Fruit fly (Drosophila melanogaster) whole organism, embryonic: ENCODE data around the gene CG16957.

Experiments
- Atf-2 ChIP-seq: fragments of 200-800 bp; sonication (Bioruptor generic); optimal IDR thresholded peaks from 2 replicates; lab custom pipeline; 2016; ENCODE audit warnings: missing biosample characterization, missing genetic modification characterization
- Atf6 ChIP-seq: fragments of 200-800 bp; sonication (Bioruptor generic); IDR thresholded peaks from 2 replicates; pipeline ENCODE4 v1.3.6; 2022; ENCODE audit warnings: missing biosample characterization, missing genetic modification characterization
- B-H2 ChIP-seq: fragments of 200-800 bp; sonication (Bioruptor generic); optimal IDR thresholded peaks from 2 replicates; lab custom pipeline; 2018; ENCODE audit warnings: missing biosample characterization, mild to moderate bottlenecking, missing genetic modification characterization
- Bdp1 ChIP-seq: fragments of 200-800 bp; sonication (Bioruptor generic); optimal IDR thresholded peaks from 3 replicates; lab custom pipeline; 2016; ENCODE audit warnings: missing biosample characterization, missing genetic modification characterization
- CG10462 ChIP-seq: fragments of 200-800 bp; sonication (Bioruptor generic); optimal IDR thresholded peaks from 2 replicates; lab custom pipeline; 2016; ENCODE audit warnings: missing biosample characterization, missing genetic modification characterization
- CG12236 ChIP-seq: fragments of 200-800 bp; sonication (Bioruptor generic); optimal IDR thresholded peaks from 2 replicates; lab custom pipeline; 2016; ENCODE audit warnings: missing biosample characterization, missing genetic modification characterization
- CG12659 ChIP-seq: fragments of 200-800 bp; sonication (Bioruptor generic); optimal IDR thresholded peaks from 3 replicates; lab custom pipeline; 2017; ENCODE audit warnings: mild to moderate bottlenecking, missing biosample characterization, missing genetic modification reagents, missing genetic modification characterization
- CG13296 ChIP-seq: fragments of 200-800 bp; sonication (Bioruptor generic); optimal IDR thresholded peaks from 3 replicates; lab custom pipeline; 2018; ENCODE audit warnings: missing biosample characterization, mild to moderate bottlenecking, missing genetic modification characterization
- CG13894 ChIP-seq: fragments of 200-800 bp; sonication (Bioruptor generic); optimal IDR thresholded peaks from 3 replicates; lab custom pipeline; 2018; ENCODE audit warnings: missing biosample characterization, mild to moderate bottlenecking, missing genetic modification characterization, moderate library complexity
- CG15011 ChIP-seq: fragments of 200-800 bp; sonication (Bioruptor generic); optimal IDR thresholded peaks from 3 replicates; lab custom pipeline; 2018; ENCODE audit warnings: missing biosample characterization, mild to moderate bottlenecking, missing genetic modification characterization
- CG17568 ChIP-seq: fragments of 200-800 bp; sonication (Bioruptor generic); optimal IDR thresholded peaks from 2 replicates; lab custom pipeline; 2018; ENCODE audit warnings: missing biosample characterization, mild to moderate bottlenecking, missing genetic modification characterization, moderate library complexity
- CG17802 ChIP-seq: fragments of 200-800 bp; sonication (Bioruptor generic); optimal IDR thresholded peaks from 2 replicates; lab custom pipeline; 2018; ENCODE audit warnings: missing biosample characterization, mild to moderate bottlenecking, missing genetic modification characterization, moderate library complexity
- CG18599 ChIP-seq: fragments of 200-800 bp; sonication (Bioruptor generic); optimal IDR thresholded peaks from 3 replicates; lab custom pipeline; 2017; ENCODE audit warnings: missing biosample characterization, missing genetic modification characterization, mild to moderate bottlenecking, moderate library complexity, missing genetic modification reagents
- CG3281 ChIP-seq: fragments of 200-800 bp; sonication (Bioruptor generic); optimal IDR thresholded peaks from 3 replicates; lab custom pipeline; 2017; ENCODE audit warnings: missing biosample characterization, mild to moderate bottlenecking, missing genetic modification characterization
- CG34376 ChIP-seq: fragments of 200-800 bp; sonication (Bioruptor generic); optimal IDR thresholded peaks from 2 replicates; lab custom pipeline; 2018; ENCODE audit warnings: missing biosample characterization, mild to moderate bottlenecking, missing genetic modification characterization
- CG4424 ChIP-seq: fragments of 200-800 bp; sonication (Bioruptor generic); optimal IDR thresholded peaks from 3 replicates; lab custom pipeline; 2016; ENCODE audit warnings: missing biosample characterization, missing genetic modification characterization
- CG5245 ChIP-seq: fragments of 200-800 bp; sonication (Bioruptor generic); optimal IDR thresholded peaks from 3 replicates; lab custom pipeline; 2016; ENCODE audit warnings: missing biosample characterization, missing genetic modification characterization
- CG6683 ChIP-seq: fragments of 200-800 bp; sonication (Bioruptor generic); optimal IDR thresholded peaks from 2 replicates; lab custom pipeline; 2017; ENCODE audit warnings: missing biosample characterization, mild to moderate bottlenecking, missing genetic modification characterization, missing genetic modification reagents
- CG7372 ChIP-seq: fragments of 200-800 bp; sonication (Bioruptor generic); IDR thresholded peaks from 2 replicates; pipeline ENCODE4 v1.3.6; 2022; ENCODE audit warnings: missing biosample characterization, missing genetic modification characterization
- CG8359 ChIP-seq: fragments of 200-800 bp; sonication (Bioruptor generic); optimal IDR thresholded peaks from 2 replicates; lab custom pipeline; 2017; ENCODE audit warnings: missing biosample characterization, mild to moderate bottlenecking, missing genetic modification characterization, borderline replicate concordance
- CG8478 ChIP-seq: fragments of >200 bp; optimal IDR thresholded peaks from 2 replicates; lab custom pipeline; 2018
- CG9215 ChIP-seq: fragments of 200-800 bp; sonication (Bioruptor generic); IDR thresholded peaks from 2 replicates; pipeline ENCODE4 v1.3.6; 2022; ENCODE audit warnings: missing biosample characterization, missing genetic modification characterization
- CkIIα-i1 ChIP-seq: fragments of 200-800 bp; sonication (Bioruptor generic); IDR thresholded peaks from 2 replicates; pipeline ENCODE4 v1.3.6; 2022; ENCODE audit warnings: missing biosample characterization, missing genetic modification characterization
- CrebB ChIP-seq: fragments of 200-800 bp; sonication (Bioruptor generic); optimal IDR thresholded peaks from 3 replicates; lab custom pipeline; 2018; ENCODE audit warnings: missing biosample characterization, mild to moderate bottlenecking, missing genetic modification characterization
- Dll ChIP-seq: fragments of 200-800 bp; sonication (Bioruptor generic); IDR thresholded peaks from 4 replicates; pipeline ENCODE4 v1.3.6; 2022; ENCODE audit warnings: missing biosample characterization, missing genetic modification characterization; ENCODE audit not compliant: partially characterized antibody
- GATAe ChIP-seq: fragments of 200-800 bp; sonication (Bioruptor generic); conservative IDR thresholded peaks from 2 replicates; pipeline ENCODE4 v1.3.6; 2022; ENCODE audit warnings: missing biosample characterization, missing genetic modification characterization
- Gsc ChIP-seq: fragments of 200-800 bp; sonication (Bioruptor generic); IDR thresholded peaks from 2 replicates; pipeline ENCODE4 v1.3.6; 2022; ENCODE audit warnings: missing biosample characterization, missing genetic modification characterization
- Gug ChIP-seq: fragments of 200-800 bp; sonication (Bioruptor generic); IDR thresholded peaks from 4 replicates; pipeline ENCODE4 v1.3.6; 2022; ENCODE audit warnings: missing biosample characterization, missing genetic modification characterization
- HHEX ChIP-seq: fragments of 200-800 bp; sonication (Bioruptor generic); optimal IDR thresholded peaks from 3 replicates; lab custom pipeline; 2017; ENCODE audit warnings: missing biosample characterization, mild to moderate bottlenecking, missing genetic modification characterization, missing genetic modification reagents
- HLH4C ChIP-seq: fragments of 200-800 bp; sonication (Bioruptor generic); IDR thresholded peaks from 3 replicates; pipeline ENCODE4 v1.3.6; 2022; ENCODE audit warnings: missing biosample characterization, missing genetic modification characterization; ENCODE audit not compliant: partially characterized antibody
- HLHmδ ChIP-seq: fragments of 200-800 bp; sonication (Bioruptor generic); optimal IDR thresholded peaks from 2 replicates; lab custom pipeline; 2018; ENCODE audit warnings: missing biosample characterization, mild to moderate bottlenecking, missing genetic modification characterization, moderate library complexity
- NC2β ChIP-seq: fragments of 200-800 bp; sonication (Bioruptor generic); optimal IDR thresholded peaks from 2 replicates; lab custom pipeline; 2016; ENCODE audit warnings: missing biosample characterization, missing genetic modification characterization
- NfI ChIP-seq: fragments of 200-800 bp; sonication (Bioruptor generic); optimal IDR thresholded peaks from 3 replicates; lab custom pipeline; 2018; ENCODE audit warnings: missing biosample characterization, mild to moderate bottlenecking, missing genetic modification characterization, moderate library complexity
- Oli ChIP-seq: fragments of 200-800 bp; sonication (Bioruptor generic); optimal IDR thresholded peaks from 2 replicates; lab custom pipeline; 2018; ENCODE audit warnings: missing biosample characterization, mild to moderate bottlenecking, missing genetic modification characterization, moderate library complexity
- Scr ChIP-seq: fragments of 200-800 bp; sonication (Bioruptor generic); IDR thresholded peaks from 2 replicates; pipeline ENCODE4 v1.3.6; 2022; ENCODE audit warnings: missing biosample characterization, missing genetic modification characterization; ENCODE audit not compliant: partially characterized antibody
- cg ChIP-seq: fragments of 200-800 bp; sonication (Bioruptor generic); optimal IDR thresholded peaks from 3 replicates; lab custom pipeline; 2019; ENCODE audit warnings: missing biosample characterization, mild to moderate bottlenecking, missing genetic modification characterization, moderate library complexity
- crol ChIP-seq: fragments of 200-800 bp; sonication (Bioruptor generic); IDR thresholded peaks from 2 replicates; pipeline ENCODE4 v1.3.6; 2022; ENCODE audit warnings: missing biosample characterization, missing genetic modification characterization
- disco-r ChIP-seq: fragments of 200-800 bp; sonication (Bioruptor generic); optimal IDR thresholded peaks from 2 replicates; lab custom pipeline; 2016; ENCODE audit warnings: missing biosample characterization, missing genetic modification characterization
- en ChIP-seq: fragments of 200-800 bp; sonication (Bioruptor generic); optimal IDR thresholded peaks from 2 replicates; lab custom pipeline; 2016; ENCODE audit warnings: missing biosample characterization, missing genetic modification characterization
- kah ChIP-seq: fragments of 200-800 bp; sonication (Bioruptor generic); optimal IDR thresholded peaks from 2 replicates; lab custom pipeline; 2018; ENCODE audit warnings: missing biosample characterization, mild to moderate bottlenecking, missing genetic modification characterization
- kni ChIP-seq: fragments of 200-800 bp; sonication (Bioruptor generic); optimal IDR thresholded peaks from 3 replicates; lab custom pipeline; 2017; ENCODE audit warnings: mild to moderate bottlenecking, missing biosample characterization, missing genetic modification reagents, missing genetic modification characterization
- mld ChIP-seq: fragments of 200-800 bp; sonication (Bioruptor generic); IDR thresholded peaks from 3 replicates; pipeline ENCODE4 v1.3.6; 2022; ENCODE audit warnings: missing biosample characterization, missing genetic modification characterization; ENCODE audit not compliant: partially characterized antibody
- pita ChIP-seq: fragments of 200-800 bp; sonication (Bioruptor generic); optimal IDR thresholded peaks from 2 replicates; lab custom pipeline; 2017; ENCODE audit warnings: missing biosample characterization, mild to moderate bottlenecking, missing genetic modification characterization
- pzg ChIP-seq: fragments of 200-800 bp; sonication (Bioruptor generic); optimal IDR thresholded peaks from 3 replicates; lab custom pipeline; 2018; ENCODE audit warnings: missing biosample characterization, mild to moderate bottlenecking, missing genetic modification characterization, moderate library complexity
- sug ChIP-seq: fragments of 200-800 bp; optimal IDR thresholded peaks from 2 replicates; lab custom pipeline; 2019; ENCODE audit warnings: missing biosample characterization, mild to moderate bottlenecking, missing genetic modification characterization, moderate library complexity
- tin ChIP-seq: fragments of 200-800 bp; sonication (Bioruptor generic); optimal IDR thresholded peaks from 3 replicates; lab custom pipeline; 2016; ENCODE audit warnings: missing biosample characterization, missing genetic modification characterization
- tio ChIP-seq: fragments of 200-800 bp; sonication (Bioruptor generic); optimal IDR thresholded peaks from 2 replicates; lab custom pipeline; 2017; ENCODE audit warnings: missing biosample characterization, missing genetic modification characterization, inconsistent platforms
- tll ChIP-seq, 2 experiments: fragments of 200-800 bp in 1 of 2; fragments of >200 bp in 1 of 2; sonication (Bioruptor generic) in 1 of 2; optimal IDR thresholded peaks; 2 replicates each; lab custom pipeline; 2017 to 2019; ENCODE audit warnings: missing biosample characterization in 2 of 2, missing genetic modification characterization in 2 of 2, mild to moderate bottlenecking in 1 of 2, moderate library complexity in 1 of 2
- vfl ChIP-seq: fragments of 200-800 bp; sonication (Bioruptor generic); optimal IDR thresholded peaks from 2 replicates; lab custom pipeline; 2016; ENCODE audit warnings: missing biosample characterization, missing genetic modification characterization

The CG16957 gene

DNA sequence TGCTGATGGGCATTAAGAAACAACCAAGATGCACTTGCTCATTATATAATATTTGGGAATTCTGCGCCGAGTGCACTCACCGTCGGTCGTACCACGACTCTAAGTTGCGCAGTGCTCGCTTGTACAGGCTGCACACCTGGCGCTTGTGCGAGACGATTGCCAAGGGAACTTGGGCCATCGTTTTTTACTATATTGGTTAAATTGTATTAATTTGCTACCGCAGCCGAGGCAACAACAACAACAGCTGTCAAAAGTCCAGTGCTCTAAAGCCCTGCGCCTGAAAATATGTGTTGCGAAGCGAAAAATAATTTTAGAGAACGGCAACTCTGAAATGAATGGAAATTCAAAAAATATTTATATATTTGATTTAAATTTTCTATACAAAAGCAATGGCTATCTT lies 25.2 kb downstream of the CG16957 start, which contains the start of gene ND-B22 (continued):
- TF ChIP-seq tin (GFP tag; lab: Kevin White, UChicago) (peak; percentile 46), B-H2 (GFP tag; lab: Kevin White, UChicago) (peak; percentile 88), CG7372 (GFP tag; lab: Robert Waterston, UW) (no peak), CG4424 (GFP tag; lab: Kevin White, UChicago) (peak; percentile 26), CG17568 (no peak), cg (no peak), Gug (GFP tag; lab: Robert Waterston, UW) (no peak; the same call in 3 of the 4 replicates), CG34376 (GFP tag; lab: Kevin White, UChicago) (peak; percentile 33), HLHmδ (GFP tag; lab: Kevin White, UChicago) (no peak)
- TF ChIP-seq, all 482 proteins: peak for 189

- TF ChIP-seq CrebB (tag; lab: Kevin White, UChicago) (peak; percentile 67), vfl (GFP tag; lab: Kevin White, UChicago) (peak; percentile 80), CG18599 (GFP tag; lab: Kevin White, UChicago) (peak; percentile 86), Scr (GFP tag; lab: Robert Waterston, UW) (no peak), Bdp1 (GFP tag; lab: Kevin White, UChicago) (peak; percentile 88), CG5245 (GFP tag; lab: Kevin White, UChicago) (peak; percentile 79), kah (GFP tag; lab: Kevin White, UChicago) (peak; percentile 67), HHEX (peak; percentile 77), Gsc (GFP tag; lab: Robert Waterston, UW) (no peak), CG10462 (GFP tag; lab: Kevin White, UChicago) (peak; percentile 74), en (GFP tag; lab: Kevin White, UChicago) (peak; percentile 23), pita (GFP tag; lab: Kevin White, UChicago) (no peak), tll (GFP tag; optimal IDR thresholded peaks at IDR 0.05; lab: Kevin White, UChicago) (no peak), Dll (GFP tag; lab: Robert Waterston, UW) (no peak), CG12236 (no peak), sug (tag; lab: Kevin White, UChicago) (peak; percentile 81), CG17802 (tag; lab: Kevin White, UChicago) (peak; percentile 42), CkIIα-i1 (GFP tag; lab: Robert Waterston, UW) (no peak), HLH4C (GFP tag; lab: Robert Waterston, UW) (no peak), Atf-2 (GFP tag; lab: Kevin White, UChicago) (peak; percentile 54), GATAe (GFP tag; lab: Robert Waterston, UW) (peak; percentile 30; the same call in 1 of the 2 replicates), tio (GFP tag; lab: Kevin White, UChicago) (no peak), CG9215 (peak; percentile 66), Oli (tag; lab: Kevin White, UChicago) (peak; percentile 63), CG12659 (GFP tag; lab: Kevin White, UChicago) (peak; percentile 91), pzg (GFP tag; lab: Kevin White, UChicago) (peak; percentile 63), Atf6 (GFP tag; lab: Robert Waterston, UW) (peak; percentile 89), disco-r (GFP tag; lab: Kevin White, UChicago) (peak; percentile 66), CG15011 (GFP tag; lab: Kevin White, UChicago) (peak; percentile 46), CG6683 (GFP tag; lab: Kevin White, UChicago) (peak; percentile 52), cg (no peak), NfI (GFP tag; lab: Kevin White, UChicago) (peak; percentile 91), CG13296 (GFP tag; lab: Kevin White, UChicago) (peak; percentile 89), crol (GFP tag; lab: Robert Waterston, UW) (no peak), CG3281 (peak; percentile 84), CG8478 (no peak), NC2β (peak; percentile 73), CG8359 (GFP tag; lab: Kevin White, UChicago) (no peak), mld (GFP tag; lab: Robert Waterston, UW) (no peak), CG13894 (peak; percentile 92), kni (GFP tag; lab: Kevin White, UChicago) (no peak)
Observed at dm6 chr2L:13368940-13369339, 27.0 kb downstream of the CG16957 start, which contains the start of gene CG31855. CG31855 (plus strand) TSS chr2L:13369204.
